Worm (Caenorhabditis elegans) whole organism, mixed stage, embryonic: Measurements from ENCODE around the gene nep-26.

ENCODE experiments used
- M03D4.4 ChIP-seq: sonication (generic microtip); optimal IDR thresholded peaks from 2 replicates; lab custom pipeline; 2017; ENCODE audit warnings: mild to moderate bottlenecking, missing genetic modification characterization, missing compliant biosample characterization
- bed-3 ChIP-seq: fragments of 200-800 bp; sonication (Bioruptor generic); optimal IDR thresholded peaks from 3 replicates; lab custom pipeline; 2018; ENCODE audit warnings: mild to moderate bottlenecking, missing genetic modification characterization, moderate library complexity, missing compliant biosample characterization
- blmp-1 ChIP-seq: fragments of 150-350 bp; optimal IDR thresholded peaks from 2 replicates; lab custom pipeline; 2014; ENCODE audit warnings: missing biosample characterization, missing genetic modification characterization
- ceh-39 ChIP-seq: fragments of 150-350 bp; optimal IDR thresholded peaks from 2 replicates; lab custom pipeline; 2014; ENCODE audit warnings: missing biosample characterization, missing genetic modification characterization
- ceh-43 ChIP-seq: fragments of 200-800 bp; sonication (Bioruptor generic); optimal IDR thresholded peaks from 2 replicates; lab custom pipeline; 2018; ENCODE audit warnings: mild to moderate bottlenecking, missing genetic modification characterization, moderate library complexity, missing compliant biosample characterization
- ceh-83 ChIP-seq: fragments of 200-800 bp; sonication (Bioruptor generic); optimal IDR thresholded peaks from 2 replicates; lab custom pipeline; 2018; ENCODE audit warnings: mild to moderate bottlenecking, missing genetic modification characterization, missing compliant biosample characterization
- ces-1 ChIP-seq: fragments of 150-350 bp; optimal IDR thresholded peaks from 2 replicates; lab custom pipeline; 2014; ENCODE audit warnings: missing biosample characterization, missing genetic modification reagents, missing genetic modification characterization
- cnd-1 ChIP-seq: fragments of 200-800 bp; sonication (Bioruptor generic); optimal IDR thresholded peaks from 2 replicates; lab custom pipeline; 2018; ENCODE audit warnings: mild to moderate bottlenecking, missing genetic modification characterization, missing compliant biosample characterization
- drap-1 ChIP-seq: fragments of 200-800 bp; sonication (Bioruptor generic); optimal IDR thresholded peaks from 3 replicates; lab custom pipeline; 2018; ENCODE audit warnings: mild to moderate bottlenecking, missing genetic modification characterization, missing compliant biosample characterization
- elt-1 ChIP-seq: sonication (generic microtip); optimal IDR thresholded peaks from 2 replicates; lab custom pipeline; 2017; ENCODE audit warnings: missing genetic modification characterization, mild to moderate bottlenecking, missing compliant biosample characterization, antibody characterized with exemption, moderate library complexity, borderline replicate concordance; ENCODE audit not compliant: insufficient read depth
- elt-3 ChIP-seq: fragments of 150-350 bp; optimal IDR thresholded peaks from 2 replicates; lab custom pipeline; 2014; ENCODE audit warnings: missing biosample characterization, missing genetic modification characterization
- flh-1 ChIP-seq: fragments of 200-800 bp; sonication (Bioruptor generic); optimal IDR thresholded peaks from 2 replicates; lab custom pipeline; 2018; ENCODE audit warnings: mild to moderate bottlenecking, missing genetic modification characterization, moderate library complexity, missing compliant biosample characterization
- ham-2 ChIP-seq: fragments of 200-800 bp; sonication (Bioruptor generic); optimal IDR thresholded peaks from 2 replicates; lab custom pipeline; 2018; ENCODE audit warnings: mild to moderate bottlenecking, missing genetic modification characterization, missing compliant biosample characterization
- hlh-1 ChIP-seq: fragments of 150-350 bp; optimal IDR thresholded peaks from 2 replicates; lab custom pipeline; 2014; ENCODE audit warnings: missing biosample characterization, missing genetic modification reagents, missing genetic modification characterization
- lin-13 ChIP-seq: fragments of 150-350 bp; optimal IDR thresholded peaks from 2 replicates; lab custom pipeline; 2014; ENCODE audit warnings: missing biosample characterization, missing genetic modification characterization
- lin-32 ChIP-seq: fragments of 200-800 bp; sonication (Bioruptor generic); optimal IDR thresholded peaks from 2 replicates; lab custom pipeline; 2018; ENCODE audit warnings: mild to moderate bottlenecking, missing genetic modification characterization, missing compliant biosample characterization
- lsy-2 ChIP-seq: fragments of 150-350 bp; optimal IDR thresholded peaks from 2 replicates; lab custom pipeline; 2014; ENCODE audit warnings: missing biosample characterization, missing genetic modification characterization
- mab-5 ChIP-seq: fragments of 150-350 bp; optimal IDR thresholded peaks from 2 replicates; lab custom pipeline; 2014; ENCODE audit warnings: missing biosample characterization, missing genetic modification characterization
- mep-1 ChIP-seq: fragments of 150-350 bp; optimal IDR thresholded peaks from 2 replicates; lab custom pipeline; 2017; ENCODE audit warnings: missing biosample characterization, missing genetic modification reagents, missing genetic modification characterization, inconsistent platforms
- mls-2 ChIP-seq: sonication (generic microtip); optimal IDR thresholded peaks from 2 replicates; lab custom pipeline; 2016; ENCODE audit warnings: mild to moderate bottlenecking, missing genetic modification characterization, moderate library complexity, missing compliant biosample characterization
- nhr-12 ChIP-seq: fragments of 150-350 bp; optimal IDR thresholded peaks from 2 replicates; lab custom pipeline; 2014; ENCODE audit warnings: missing biosample characterization, missing genetic modification characterization
- nhr-2 ChIP-seq: fragments of 150-350 bp; optimal IDR thresholded peaks from 2 replicates; lab custom pipeline; 2014; ENCODE audit warnings: missing biosample characterization, missing genetic modification characterization
- nhr-237 ChIP-seq: fragments of 150-350 bp; optimal IDR thresholded peaks from 2 replicates; lab custom pipeline; 2014; ENCODE audit warnings: missing biosample characterization, missing genetic modification characterization
- nhr-28 ChIP-seq: fragments of 150-350 bp; optimal IDR thresholded peaks from 2 replicates; lab custom pipeline; 2014; ENCODE audit warnings: missing biosample characterization, missing genetic modification characterization
- nhr-76 ChIP-seq: sonication (generic microtip); optimal IDR thresholded peaks from 2 replicates; lab custom pipeline; 2017; ENCODE audit warnings: missing biosample characterization, missing genetic modification characterization
- pha-4 ChIP-seq: fragments of 150-350 bp; optimal IDR thresholded peaks from 2 replicates; lab custom pipeline; 2018; ENCODE audit warnings: missing biosample characterization, missing genetic modification reagents, missing genetic modification characterization
- sem-2 ChIP-seq: fragments of 200-800 bp; sonication (Bioruptor generic); optimal IDR thresholded peaks from 2 replicates; lab custom pipeline; 2018; ENCODE audit warnings: mild to moderate bottlenecking, missing genetic modification characterization, missing compliant biosample characterization
- snpc-4 ChIP-seq: fragments of 150-350 bp; optimal IDR thresholded peaks from 2 replicates; lab custom pipeline; 2014; ENCODE audit warnings: missing biosample characterization, missing genetic modification characterization
- sptf-1 ChIP-seq: sonication (generic microtip); optimal IDR thresholded peaks from 2 replicates; lab custom pipeline; 2017; ENCODE audit warnings: mild to moderate bottlenecking, missing genetic modification characterization, moderate library complexity, missing compliant biosample characterization
- tbx-8 ChIP-seq: fragments of 200-800 bp; sonication (Bioruptor generic); optimal IDR thresholded peaks from 2 replicates; lab custom pipeline; 2018; ENCODE audit warnings: mild to moderate bottlenecking, missing genetic modification characterization, moderate library complexity, missing compliant biosample characterization
- unc-120 ChIP-seq: sonication (generic microtip); optimal IDR thresholded peaks from 2 replicates; lab custom pipeline; 2017; ENCODE audit warnings: missing genetic modification characterization, missing compliant biosample characterization; ENCODE audit not compliant: poor library complexity, severe bottlenecking
- unc-39 ChIP-seq: fragments of 150-350 bp; optimal IDR thresholded peaks from 2 replicates; lab custom pipeline; 2014; ENCODE audit warnings: missing biosample characterization, missing genetic modification characterization
- unc-62 ChIP-seq: fragments of 150-350 bp; optimal IDR thresholded peaks from 2 replicates; lab custom pipeline; 2014; ENCODE audit warnings: missing biosample characterization, missing genetic modification reagents, missing genetic modification characterization
- zip-8 ChIP-seq: fragments of 150-350 bp; optimal IDR thresholded peaks from 2 replicates; lab custom pipeline; 2014; ENCODE audit warnings: missing biosample characterization, missing genetic modification characterization
- ztf-11 ChIP-seq: fragments of 150-350 bp; optimal IDR thresholded peaks from 2 replicates; lab custom pipeline; 2014; ENCODE audit warnings: missing biosample characterization, missing genetic modification characterization

The nep-26 gene

DNA sequence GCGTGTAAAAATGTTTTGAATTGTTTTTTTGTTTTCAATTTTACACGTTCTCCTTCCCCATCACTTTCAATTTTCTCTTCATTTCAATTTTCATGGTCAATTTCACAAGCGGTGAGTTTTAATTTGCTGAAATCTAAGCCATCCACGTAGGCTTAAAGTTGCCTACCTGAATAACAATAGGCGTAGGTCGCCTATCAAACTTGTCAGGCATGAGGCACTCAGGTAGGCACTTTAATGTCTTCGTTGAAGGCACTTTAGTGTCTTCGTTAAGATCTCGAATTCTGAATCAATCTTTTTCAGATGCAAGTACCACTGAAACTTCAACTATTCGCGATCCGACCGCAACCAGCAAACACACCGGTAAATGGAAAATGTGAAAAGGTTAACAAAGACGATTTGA, 9.4 kb upstream of the nep-26 start, which contains the start of gene ZK970.8:
Gene ZK970.8 (plus strand): TSS at position 301 of the 400 bp plus-strand sequence.
- TF ChIP-seq ceh-43 (GFP tag; lab: Kevin White, UChicago) (no peak), zip-8 (no peak), drap-1 (GFP tag; lab: Kevin White, UChicago) (no peak), nhr-12 (no peak), mls-2 (tag; lab: Kevin White, UChicago) (no peak), flh-1 (no peak), blmp-1 (tag; lab: Kevin White, UChicago) (no peak), elt-3 (tag; lab: Kevin White, UChicago) (no peak), pha-4 (tag; lab: Kevin White, UChicago) (no peak), sem-2 (GFP tag; lab: Kevin White, UChicago) (no peak), hlh-1 (tag; lab: Kevin White, UChicago) (no peak), lin-13 (no peak), tbx-8 (GFP tag; lab: Kevin White, UChicago) (no peak), M03D4.4 (tag; lab: Kevin White, UChicago) (no peak), ceh-83 (GFP tag; lab: Kevin White, UChicago) (no peak)

DNA sequence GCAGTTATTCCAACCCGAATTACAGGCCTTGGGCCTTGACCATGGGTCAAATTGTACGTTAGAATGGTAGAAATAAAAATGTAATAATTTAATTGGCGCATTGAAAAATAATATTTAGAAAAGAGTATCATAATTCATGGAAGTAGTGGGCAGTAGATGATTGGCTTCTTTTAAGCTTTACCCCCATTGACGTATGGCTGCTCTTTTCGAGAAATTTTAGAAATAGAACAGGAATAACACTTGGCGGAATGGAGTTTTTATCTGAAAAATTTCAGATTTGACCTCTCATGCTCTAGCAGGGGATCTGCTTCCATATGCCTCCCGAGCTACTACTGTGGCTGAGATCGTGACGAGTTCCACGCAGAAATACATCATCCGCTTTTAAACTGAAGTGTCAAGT, 8.8 kb upstream of the nep-26 start, which contains the start of gene gcy-4:
Gene gcy-4 (minus strand): TSS at position 101 of the 400 bp plus-strand sequence.
- TF ChIP-seq bed-3 (GFP tag; lab: Kevin White, UChicago) (no peak), unc-39 (tag; lab: Kevin White, UChicago) (no peak), nhr-76 (tag; lab: Kevin White, UChicago) (no peak), mep-1 (no peak), sptf-1 (no peak), nhr-2 (tag; lab: Kevin White, UChicago) (no peak), lin-32 (no peak), sem-2 (GFP tag; lab: Kevin White, UChicago) (no peak), drap-1 (GFP tag; lab: Kevin White, UChicago) (no peak), M03D4.4 (tag; lab: Kevin White, UChicago) (no peak), nhr-237 (tag; lab: Kevin White, UChicago) (no peak), elt-3 (tag; lab: Kevin White, UChicago) (no peak), nhr-28 (tag; lab: Kevin White, UChicago) (no peak), mab-5 (tag; lab: Kevin White, UChicago) (no peak), ces-1 (GFP tag; lab: Kevin White, UChicago) (no peak), elt-1 (tag; lab: Kevin White, UChicago) (no peak), unc-120 (tag; lab: Kevin White, UChicago) (no peak), nhr-12 (no peak), snpc-4 (tag; lab: Kevin White, UChicago) (no peak)

- no peak for TF ChIP-seq tbx-8 (GFP tag; lab: Kevin White, UChicago)
- peak; percentile 3 for TF ChIP-seq nhr-2 (tag; lab: Kevin White, UChicago)
- no peak for TF ChIP-seq ceh-83 (GFP tag; lab: Kevin White, UChicago)
- no peak for TF ChIP-seq cnd-1 (tag; lab: Kevin White, UChicago)
- no peak for TF ChIP-seq lin-13
- no peak for TF ChIP-seq mls-2 (tag; lab: Kevin White, UChicago)
- no peak for TF ChIP-seq ceh-43 (GFP tag; lab: Kevin White, UChicago)
- no peak for TF ChIP-seq ham-2 (GFP tag; lab: Kevin White, UChicago)
- TF ChIP-seq mab-5 (tag; lab: Kevin White, UChicago), result no peak
- no peak for TF ChIP-seq elt-3 (tag; lab: Kevin White, UChicago)
- no peak for TF ChIP-seq zip-8
- no peak for TF ChIP-seq flh-1
- peak; percentile 57 for TF ChIP-seq lsy-2 (tag; lab: Kevin White, UChicago)
- TF ChIP-seq mep-1, result peak; percentile 56
- no peak for TF ChIP-seq drap-1 (GFP tag; lab: Kevin White, UChicago)
- peak; percentile 28 for TF ChIP-seq hlh-1 (tag; lab: Kevin White, UChicago)
- peak; percentile 13 for TF ChIP-seq M03D4.4 (tag; lab: Kevin White, UChicago)
- no peak for TF ChIP-seq nhr-237 (tag; lab: Kevin White, UChicago)
- no peak for TF ChIP-seq elt-1 (tag; lab: Kevin White, UChicago)
- no peak for TF ChIP-seq unc-120 (tag; lab: Kevin White, UChicago)
- no peak for TF ChIP-seq blmp-1 (tag; lab: Kevin White, UChicago)
- no peak for TF ChIP-seq unc-62
- no peak for TF ChIP-seq snpc-4 (tag; lab: Kevin White, UChicago)
- TF ChIP-seq unc-39 (tag; lab: Kevin White, UChicago), result no peak
- no peak for TF ChIP-seq lin-32
- peak; percentile 11 for TF ChIP-seq bed-3 (GFP tag; lab: Kevin White, UChicago)
- no peak for TF ChIP-seq ztf-11 (tag; lab: Kevin White, UChicago)
- no peak for TF ChIP-seq sem-2 (GFP tag; lab: Kevin White, UChicago)
- TF ChIP-seq nhr-28 (tag; lab: Kevin White, UChicago), result no peak
- peak; percentile 74 for TF ChIP-seq sptf-1
- peak; percentile 91 for TF ChIP-seq ces-1 (GFP tag; lab: Kevin White, UChicago)
- no peak for TF ChIP-seq nhr-12
- peak; percentile 7 for TF ChIP-seq pha-4 (tag; lab: Kevin White, UChicago)
- no peak for TF ChIP-seq ceh-39 (tag; lab: Kevin White, UChicago)
- TF ChIP-seq nhr-76 (tag; lab: Kevin White, UChicago), result no peak
Measured at ce11 chrII:10303663-10304115, 3.8 kb upstream of the nep-26 start, which contains the start of gene vha-9. TSS of gene vha-9 (minus strand) at chrII:10303713.
